Fruit fly (Drosophila melanogaster) whole organism, prepupa: ENCODE results near the gene Cpr67B.

Experiments used
- Blimp-1 ChIP-seq: fragments of 200-800 bp; sonication (Bioruptor generic); optimal IDR thresholded peaks from 3 replicates; lab custom pipeline; 2017; ENCODE audit warnings: missing biosample characterization, missing genetic modification characterization, mild to moderate bottlenecking, moderate library complexity, missing genetic modification reagents
- CG10631 ChIP-seq: fragments of 200-800 bp; sonication (Bioruptor generic); optimal IDR thresholded peaks from 2 replicates; lab custom pipeline; 2016; ENCODE audit warnings: missing biosample characterization, missing genetic modification characterization
- CG11762 ChIP-seq: fragments of 200-800 bp; sonication (Bioruptor generic); optimal IDR thresholded peaks from 3 replicates; lab custom pipeline; 2016; ENCODE audit warnings: missing biosample characterization, missing genetic modification characterization; ENCODE audit not compliant: insufficient read depth
- CG11902 ChIP-seq: fragments of 200-800 bp; sonication (Bioruptor generic); optimal IDR thresholded peaks from 3 replicates; lab custom pipeline; 2016; ENCODE audit warnings: missing biosample characterization, missing genetic modification characterization
- CG15336 ChIP-seq: fragments of 200-800 bp; sonication (Bioruptor generic); IDR thresholded peaks from 2 replicates; pipeline ENCODE4 v1.3.6; 2022; ENCODE audit warnings: missing biosample characterization, missing genetic modification characterization
- CG1621 ChIP-seq: fragments of 200-800 bp; sonication (Bioruptor generic); optimal IDR thresholded peaks from 3 replicates; lab custom pipeline; 2018; ENCODE audit warnings: missing biosample characterization, mild to moderate bottlenecking, missing genetic modification characterization
- CG16779 ChIP-seq: fragments of 200-800 bp; sonication (Bioruptor generic); optimal IDR thresholded peaks from 3 replicates; lab custom pipeline; 2017; ENCODE audit warnings: missing biosample characterization, mild to moderate bottlenecking, missing genetic modification characterization
- CG3032 ChIP-seq: fragments of 200-800 bp; optimal IDR thresholded peaks from 2 replicates; lab custom pipeline; 2019; ENCODE audit warnings: missing biosample characterization, mild to moderate bottlenecking, missing genetic modification characterization, moderate library complexity
- CG31627 ChIP-seq: fragments of 200-800 bp; sonication (Bioruptor generic); optimal IDR thresholded peaks from 3 replicates; lab custom pipeline; 2016; ENCODE audit warnings: missing biosample characterization, missing genetic modification characterization
- CG32006 ChIP-seq: fragments of 200-800 bp; sonication (Bioruptor generic); optimal IDR thresholded peaks from 3 replicates; lab custom pipeline; 2017; ENCODE audit warnings: missing biosample characterization, mild to moderate bottlenecking, missing genetic modification characterization
- CG34406 ChIP-seq: fragments of 200-800 bp; sonication (Bioruptor generic); optimal IDR thresholded peaks from 3 replicates; lab custom pipeline; 2016; ENCODE audit warnings: missing biosample characterization, missing genetic modification characterization
- CG6276 ChIP-seq: fragments of 200-800 bp; sonication (Bioruptor generic); optimal IDR thresholded peaks from 2 replicates; lab custom pipeline; 2017; ENCODE audit warnings: missing biosample characterization, mild to moderate bottlenecking, missing genetic modification characterization
- CG6792 ChIP-seq: fragments of 200-800 bp; sonication (Bioruptor generic); optimal IDR thresholded peaks from 3 replicates; lab custom pipeline; 2016; ENCODE audit warnings: missing biosample characterization, missing genetic modification characterization
- CG6808 ChIP-seq: fragments of 200-800 bp; sonication (Bioruptor generic); optimal IDR thresholded peaks from 3 replicates; lab custom pipeline; 2017; ENCODE audit warnings: missing biosample characterization, missing genetic modification characterization, mild to moderate bottlenecking, moderate library complexity, missing genetic modification reagents
- CG6854 ChIP-seq: fragments of 200-800 bp; sonication (Bioruptor generic); optimal IDR thresholded peaks from 2 replicates; lab custom pipeline; 2017; ENCODE audit warnings: missing biosample characterization, mild to moderate bottlenecking, missing genetic modification characterization
- CG7368 ChIP-seq: fragments of 200-800 bp; sonication (Bioruptor generic); optimal IDR thresholded peaks from 3 replicates; lab custom pipeline; 2016; ENCODE audit warnings: missing biosample characterization, missing genetic modification characterization
- CG8119 ChIP-seq: fragments of 200-800 bp; sonication (Bioruptor generic); IDR thresholded peaks from 3 replicates; pipeline ENCODE4 v1.3.6; 2022; ENCODE audit warnings: missing biosample characterization, missing genetic modification characterization
- CG9139 ChIP-seq: fragments of 200-800 bp; sonication (Bioruptor generic); optimal IDR thresholded peaks from 3 replicates; lab custom pipeline; 2017; ENCODE audit warnings: missing biosample characterization, mild to moderate bottlenecking, missing genetic modification characterization
- Eip75B ChIP-seq: fragments of 200-800 bp; sonication (Bioruptor generic); optimal IDR thresholded peaks from 3 replicates; lab custom pipeline; 2016; ENCODE audit warnings: missing biosample characterization, missing genetic modification characterization
- Eip78C ChIP-seq: fragments of 200-800 bp; sonication (Bioruptor generic); peaks from one replicate; lab custom pipeline; 2016; ENCODE audit warnings: missing biosample characterization, missing genetic modification characterization
- Ets21C ChIP-seq: fragments of 200-800 bp; sonication (Bioruptor generic); optimal IDR thresholded peaks from 3 replicates; lab custom pipeline; 2016; ENCODE audit warnings: missing biosample characterization, missing genetic modification characterization
- Ets96B ChIP-seq: fragments of 200-800 bp; optimal IDR thresholded peaks from 2 replicates; lab custom pipeline; 2019; ENCODE audit warnings: missing biosample characterization, mild to moderate bottlenecking, missing genetic modification characterization, moderate library complexity
- Gug ChIP-seq: fragments of 200-800 bp; sonication (Bioruptor generic); IDR thresholded peaks from 2 replicates; pipeline ENCODE4 v1.3.6; 2022; ENCODE audit warnings: missing biosample characterization, missing genetic modification characterization
- Hr38 ChIP-seq: sonication (Bioruptor generic); optimal IDR thresholded peaks from 2 replicates; lab custom pipeline; 2016; ENCODE audit warnings: missing biosample characterization, missing genetic modification characterization
- Hr39 ChIP-seq: fragments of 200-800 bp; sonication (Bioruptor generic); optimal IDR thresholded peaks from 2 replicates; lab custom pipeline; 2016; ENCODE audit warnings: missing biosample characterization, missing genetic modification characterization
- Lpt ChIP-seq: fragments of 200-800 bp; sonication (Bioruptor generic); optimal IDR thresholded peaks from 3 replicates; lab custom pipeline; 2016; ENCODE audit warnings: missing biosample characterization, missing genetic modification characterization
- Smox ChIP-seq: fragments of 200-800 bp; sonication (Bioruptor generic); optimal IDR thresholded peaks from 3 replicates; lab custom pipeline; 2016; ENCODE audit warnings: missing biosample characterization, missing genetic modification characterization
- Sox102F ChIP-seq: fragments of 200-800 bp; sonication (Bioruptor generic); optimal IDR thresholded peaks from 2 replicates; lab custom pipeline; 2016; ENCODE audit warnings: missing biosample characterization, mild to moderate bottlenecking, missing genetic modification characterization
- Sox14 ChIP-seq: fragments of 200-800 bp; sonication (Bioruptor generic); optimal IDR thresholded peaks from 3 replicates; lab custom pipeline; 2016; ENCODE audit warnings: missing biosample characterization, missing genetic modification characterization
- Sox15 ChIP-seq: fragments of 200-800 bp; sonication (Bioruptor generic); optimal IDR thresholded peaks from 3 replicates; lab custom pipeline; 2016; ENCODE audit warnings: missing biosample characterization, missing genetic modification characterization
- achi ChIP-seq: fragments of 200-800 bp; sonication (Bioruptor generic); optimal IDR thresholded peaks from 3 replicates; lab custom pipeline; 2016; ENCODE audit warnings: missing biosample characterization, missing genetic modification characterization
- acj6 ChIP-seq: fragments of 200-800 bp; sonication (Bioruptor generic); optimal IDR thresholded peaks from 3 replicates; lab custom pipeline; 2016; ENCODE audit warnings: missing biosample characterization, missing genetic modification characterization
- cyc ChIP-seq: fragments of 200-800 bp; sonication (Bioruptor generic); optimal IDR thresholded peaks from 3 replicates; lab custom pipeline; 2016; ENCODE audit warnings: missing biosample characterization, missing genetic modification characterization
- dac ChIP-seq: fragments of 200-800 bp; sonication (Bioruptor generic); optimal IDR thresholded peaks from 2 replicates; lab custom pipeline; 2017; ENCODE audit warnings: missing biosample characterization, mild to moderate bottlenecking, missing genetic modification characterization
- dsx ChIP-seq: fragments of 200-800 bp; optimal IDR thresholded peaks from 3 replicates; lab custom pipeline; 2019; ENCODE audit warnings: missing biosample characterization, mild to moderate bottlenecking, missing genetic modification characterization, moderate library complexity; ENCODE audit not compliant: poor library complexity, severe bottlenecking
- esn ChIP-seq: fragments of 200-800 bp; sonication (Bioruptor generic); optimal IDR thresholded peaks from 2 replicates; lab custom pipeline; 2016; ENCODE audit warnings: missing biosample characterization, mild to moderate bottlenecking, missing genetic modification characterization, moderate library complexity
- fd59A ChIP-seq: fragments of 200-800 bp; sonication (Bioruptor generic); optimal IDR thresholded peaks from 2 replicates; lab custom pipeline; 2017; ENCODE audit warnings: missing biosample characterization, mild to moderate bottlenecking, missing genetic modification characterization, missing genetic modification reagents
- fd85E ChIP-seq: fragments of 200-800 bp; sonication (Bioruptor generic); optimal IDR thresholded peaks from 3 replicates; lab custom pipeline; 2016; ENCODE audit warnings: missing biosample characterization, missing genetic modification characterization
- fkh ChIP-seq: fragments of 200-800 bp; sonication (Bioruptor generic); optimal IDR thresholded peaks from 3 replicates; lab custom pipeline; 2017; ENCODE audit warnings: missing biosample characterization, mild to moderate bottlenecking, missing genetic modification characterization, moderate library complexity
- lz ChIP-seq: fragments of 200-800 bp; sonication (Bioruptor generic); optimal IDR thresholded peaks from 3 replicates; lab custom pipeline; 2016; ENCODE audit warnings: missing biosample characterization, missing genetic modification characterization
- pdm3 ChIP-seq: fragments of 200-800 bp; sonication (Bioruptor generic); optimal IDR thresholded peaks from 3 replicates; lab custom pipeline; 2016; ENCODE audit warnings: missing biosample characterization, missing genetic modification characterization
- salr ChIP-seq, 2 experiments: fragments of 200-800 bp; sonication (Bioruptor generic); optimal IDR thresholded peaks; 3 replicates each; lab custom pipeline; 2016 to 2018; ENCODE audit warnings: missing biosample characterization in 2 of 2, missing genetic modification characterization in 2 of 2, mild to moderate bottlenecking in 1 of 2
- ss ChIP-seq, 2 experiments: fragments of 200-800 bp; sonication (Bioruptor generic); optimal IDR thresholded peaks; 2 replicates in 1 of 2; 3 replicates in 1 of 2; lab custom pipeline; 2017 to 2018; ENCODE audit warnings: mild to moderate bottlenecking in 2 of 2, missing biosample characterization in 2 of 2, missing genetic modification characterization in 2 of 2, moderate library complexity in 1 of 2
- svp ChIP-seq: fragments of 200-800 bp; sonication (Bioruptor generic); peaks from one replicate; lab custom pipeline; 2016; ENCODE audit warnings: missing biosample characterization, missing genetic modification characterization
- topi ChIP-seq: fragments of 200-800 bp; sonication (Bioruptor generic); optimal IDR thresholded peaks from 3 replicates; lab custom pipeline; 2016; ENCODE audit warnings: missing biosample characterization, missing genetic modification characterization

Cpr67B gene

dm6 chr3L:9410754-9411423, 6.3 kb downstream of the Cpr67B start, which contains the start of the genes CG4022 and Cpsf5 (continued):
- TF ChIP-seq CG6276 (GFP tag; lab: Kevin White, UChicago) (no peak), CG16779 (tag; lab: Kevin White, UChicago) (no peak), Smox (GFP tag; lab: Kevin White, UChicago) (peak; percentile 71), CG6808 (GFP tag; lab: Kevin White, UChicago) (peak; percentile 36), Ets21C (GFP tag; lab: Kevin White, UChicago) (peak; percentile 46), CG11902 (peak; percentile 4), Eip75B (peak; percentile 78), dac (GFP tag; lab: Kevin White, UChicago) (no peak), topi (peak; percentile 70), achi (peak; percentile 77), pdm3 (GFP tag; lab: Kevin White, UChicago) (peak; percentile 84), svp (GFP tag; lab: Kevin White, UChicago) (no peak), Hr38 (GFP tag; lab: Kevin White, UChicago) (no peak), CG32006 (peak; percentile 82), fd59A (GFP tag; lab: Kevin White, UChicago) (no peak), CG34406 (GFP tag; lab: Kevin White, UChicago) (peak; percentile 71), Ets96B (peak; percentile 61), salr (GFP tag; optimal IDR thresholded peaks at IDR 0.05; lab: Kevin White, UChicago) (no peak), CG11762 (peak; percentile 45), Eip78C (GFP tag; lab: Kevin White, UChicago) (peak; percentile 91), dsx (GFP tag; lab: Kevin White, UChicago) (peak; percentile 41), CG15336 (GFP tag; lab: Robert Waterston, UW) (peak; percentile 79), CG31627 (GFP tag; lab: Kevin White, UChicago) (peak; percentile 67), CG8119 (GFP tag; lab: Robert Waterston, UW) (peak; percentile 73), CG9139 (GFP tag; lab: Kevin White, UChicago) (no peak), CG10631 (GFP tag; lab: Kevin White, UChicago) (peak; percentile 79), Gug (GFP tag; lab: Robert Waterston, UW) (no peak; the same call in 1 of the 2 replicates)
- TF ChIP-seq, all 60 proteins: peak for 44

dm6 chr3L:9417288-9417687, 12.7 kb downstream of the Cpr67B start, which contains the start of gene CG3982:
Gene CG3982 (minus strand): TSS chr3L:9417388.
- no peak for TF ChIP-seq salr (GFP tag; optimal IDR thresholded peaks at IDR 0.05; lab: Kevin White, UChicago)
- TF ChIP-seq CG16779 (tag; lab: Kevin White, UChicago), result no peak
- no peak for TF ChIP-seq cyc (GFP tag; lab: Kevin White, UChicago)
- TF ChIP-seq fd85E (GFP tag; lab: Kevin White, UChicago), result no peak
- TF ChIP-seq CG1621 (tag; lab: Kevin White, UChicago), result no peak

- TF ChIP-seq CG7368 (GFP tag; lab: Kevin White, UChicago) (peak; percentile 59), Blimp-1 (GFP tag; lab: Kevin White, UChicago) (no peak), Lpt (GFP tag; lab: Kevin White, UChicago) (peak; percentile 61), fkh (GFP tag; lab: Kevin White, UChicago) (no peak), Smox (GFP tag; lab: Kevin White, UChicago) (peak; percentile 37), salr (GFP tag; optimal IDR thresholded peaks at IDR 0.05; lab: Kevin White, UChicago) (no peak), Eip78C (GFP tag; lab: Kevin White, UChicago) (peak; percentile 87), Hr38 (GFP tag; lab: Kevin White, UChicago) (no peak), CG11902 (peak; percentile 58), CG16779 (tag; lab: Kevin White, UChicago) (no peak), CG3032 (peak; percentile 15), lz (no peak), CG6792 (no peak), CG6854 (GFP tag; lab: Kevin White, UChicago) (no peak), esn (GFP tag; lab: Kevin White, UChicago) (peak; percentile 3), CG31627 (GFP tag; lab: Kevin White, UChicago) (peak; percentile 70), Eip75B (no peak), cyc (GFP tag; lab: Kevin White, UChicago) (peak; percentile 77), acj6 (GFP tag; lab: Kevin White, UChicago) (peak; percentile 60), Sox102F (GFP tag; lab: Kevin White, UChicago) (peak; percentile 67), Gug (GFP tag; lab: Robert Waterston, UW) (peak; percentile 74), CG8119 (GFP tag; lab: Robert Waterston, UW) (peak; percentile 81), fd59A (GFP tag; lab: Kevin White, UChicago) (peak; percentile 22), Hr39 (peak; percentile 64), dsx (GFP tag; lab: Kevin White, UChicago) (no peak), Sox15 (GFP tag; lab: Kevin White, UChicago) (peak; percentile 43), ss (GFP tag; optimal IDR thresholded peaks at IDR 0.05; lab: Kevin White, UChicago) (no peak), Sox14 (peak; percentile 47)
Measured at dm6 chr3L:9419328-9419727, 14.7 kb downstream of the Cpr67B start.
